Fruit fly (Drosophila melanogaster) whole organism, prepupa: Measurements from ENCODE around the gene Spase12.

Source experiments
- Blimp-1 ChIP-seq: fragments of 200-800 bp; sonication (Bioruptor generic); optimal IDR thresholded peaks from 3 replicates; lab custom pipeline; 2017; ENCODE audit warnings: missing biosample characterization, missing genetic modification characterization, mild to moderate bottlenecking, moderate library complexity, missing genetic modification reagents
- CG10631 ChIP-seq: fragments of 200-800 bp; sonication (Bioruptor generic); optimal IDR thresholded peaks from 2 replicates; lab custom pipeline; 2016; ENCODE audit warnings: missing biosample characterization, missing genetic modification characterization
- CG10669 ChIP-seq: fragments of 200-800 bp; sonication (Bioruptor generic); optimal IDR thresholded peaks from 3 replicates; lab custom pipeline; 2018; ENCODE audit warnings: missing biosample characterization, mild to moderate bottlenecking, missing genetic modification characterization, moderate library complexity
- CG11762 ChIP-seq: fragments of 200-800 bp; sonication (Bioruptor generic); optimal IDR thresholded peaks from 3 replicates; lab custom pipeline; 2016; ENCODE audit warnings: missing biosample characterization, missing genetic modification characterization; ENCODE audit not compliant: insufficient read depth
- CG11902 ChIP-seq: fragments of 200-800 bp; sonication (Bioruptor generic); optimal IDR thresholded peaks from 3 replicates; lab custom pipeline; 2016; ENCODE audit warnings: missing biosample characterization, missing genetic modification characterization
- CG15336 ChIP-seq: fragments of 200-800 bp; sonication (Bioruptor generic); IDR thresholded peaks from 2 replicates; pipeline ENCODE4 v1.3.6; 2022; ENCODE audit warnings: missing biosample characterization, missing genetic modification characterization
- CG16779 ChIP-seq: fragments of 200-800 bp; sonication (Bioruptor generic); optimal IDR thresholded peaks from 3 replicates; lab custom pipeline; 2017; ENCODE audit warnings: missing biosample characterization, mild to moderate bottlenecking, missing genetic modification characterization
- CG31627 ChIP-seq: fragments of 200-800 bp; sonication (Bioruptor generic); optimal IDR thresholded peaks from 3 replicates; lab custom pipeline; 2016; ENCODE audit warnings: missing biosample characterization, missing genetic modification characterization
- CG32006 ChIP-seq: fragments of 200-800 bp; sonication (Bioruptor generic); optimal IDR thresholded peaks from 3 replicates; lab custom pipeline; 2017; ENCODE audit warnings: missing biosample characterization, mild to moderate bottlenecking, missing genetic modification characterization
- CG3919 ChIP-seq: fragments of 200-800 bp; sonication (Bioruptor generic); optimal IDR thresholded peaks from 3 replicates; lab custom pipeline; 2016; ENCODE audit warnings: missing biosample characterization, missing genetic modification characterization
- CG4318 ChIP-seq: fragments of 200-800 bp; sonication (Bioruptor generic); optimal IDR thresholded peaks from 3 replicates; lab custom pipeline; 2017; ENCODE audit warnings: missing biosample characterization, mild to moderate bottlenecking, missing genetic modification characterization
- CG6163 ChIP-seq: fragments of 200-800 bp; sonication (Bioruptor generic); IDR thresholded peaks from 3 replicates; pipeline ENCODE4 v1.3.6; 2022; ENCODE audit warnings: missing biosample characterization, missing genetic modification characterization
- CG6276 ChIP-seq: fragments of 200-800 bp; sonication (Bioruptor generic); optimal IDR thresholded peaks from 2 replicates; lab custom pipeline; 2017; ENCODE audit warnings: missing biosample characterization, mild to moderate bottlenecking, missing genetic modification characterization
- CG6792 ChIP-seq: fragments of 200-800 bp; sonication (Bioruptor generic); optimal IDR thresholded peaks from 3 replicates; lab custom pipeline; 2016; ENCODE audit warnings: missing biosample characterization, missing genetic modification characterization
- CG6808 ChIP-seq: fragments of 200-800 bp; sonication (Bioruptor generic); optimal IDR thresholded peaks from 3 replicates; lab custom pipeline; 2017; ENCODE audit warnings: missing biosample characterization, missing genetic modification characterization, mild to moderate bottlenecking, moderate library complexity, missing genetic modification reagents
- CG8119 ChIP-seq: fragments of 200-800 bp; sonication (Bioruptor generic); IDR thresholded peaks from 3 replicates; pipeline ENCODE4 v1.3.6; 2022; ENCODE audit warnings: missing biosample characterization, missing genetic modification characterization
- CG8319 ChIP-seq: fragments of 200-800 bp; sonication (Bioruptor generic); optimal IDR thresholded peaks from 3 replicates; lab custom pipeline; 2016; ENCODE audit warnings: missing biosample characterization, missing genetic modification characterization
- CG8632 ChIP-seq: fragments of 200-800 bp; sonication (Bioruptor generic); optimal IDR thresholded peaks from 3 replicates; lab custom pipeline; 2016; ENCODE audit warnings: missing biosample characterization, missing genetic modification characterization
- CG9139 ChIP-seq: fragments of 200-800 bp; sonication (Bioruptor generic); optimal IDR thresholded peaks from 3 replicates; lab custom pipeline; 2017; ENCODE audit warnings: missing biosample characterization, mild to moderate bottlenecking, missing genetic modification characterization
- Eip78C ChIP-seq: fragments of 200-800 bp; sonication (Bioruptor generic); peaks from one replicate; lab custom pipeline; 2016; ENCODE audit warnings: missing biosample characterization, missing genetic modification characterization
- Eip93F ChIP-seq: fragments of 200-800 bp; sonication (Bioruptor generic); optimal IDR thresholded peaks from 2 replicates; lab custom pipeline; 2016; ENCODE audit warnings: missing biosample characterization, mild to moderate bottlenecking, missing genetic modification characterization
- Ets21C ChIP-seq: fragments of 200-800 bp; sonication (Bioruptor generic); optimal IDR thresholded peaks from 3 replicates; lab custom pipeline; 2016; ENCODE audit warnings: missing biosample characterization, missing genetic modification characterization
- Ets96B ChIP-seq: fragments of 200-800 bp; optimal IDR thresholded peaks from 2 replicates; lab custom pipeline; 2019; ENCODE audit warnings: missing biosample characterization, mild to moderate bottlenecking, missing genetic modification characterization, moderate library complexity
- Gug ChIP-seq: fragments of 200-800 bp; sonication (Bioruptor generic); IDR thresholded peaks from 2 replicates; pipeline ENCODE4 v1.3.6; 2022; ENCODE audit warnings: missing biosample characterization, missing genetic modification characterization
- Hr38 ChIP-seq: sonication (Bioruptor generic); optimal IDR thresholded peaks from 2 replicates; lab custom pipeline; 2016; ENCODE audit warnings: missing biosample characterization, missing genetic modification characterization
- Hr39 ChIP-seq: fragments of 200-800 bp; sonication (Bioruptor generic); optimal IDR thresholded peaks from 2 replicates; lab custom pipeline; 2016; ENCODE audit warnings: missing biosample characterization, missing genetic modification characterization
- Hr4 ChIP-seq: fragments of 200-800 bp; sonication (Bioruptor generic); optimal IDR thresholded peaks from 3 replicates; lab custom pipeline; 2016; ENCODE audit warnings: missing biosample characterization, missing genetic modification characterization
- Lpt ChIP-seq: fragments of 200-800 bp; sonication (Bioruptor generic); optimal IDR thresholded peaks from 3 replicates; lab custom pipeline; 2016; ENCODE audit warnings: missing biosample characterization, missing genetic modification characterization
- Met ChIP-seq: fragments of 200-800 bp; sonication (Bioruptor generic); optimal IDR thresholded peaks from 3 replicates; lab custom pipeline; 2016; ENCODE audit warnings: missing biosample characterization, missing genetic modification characterization
- OdsH ChIP-seq: fragments of 200-800 bp; sonication (Bioruptor generic); optimal IDR thresholded peaks from 3 replicates; lab custom pipeline; 2016; ENCODE audit warnings: missing biosample characterization, missing genetic modification characterization
- Smox ChIP-seq: fragments of 200-800 bp; sonication (Bioruptor generic); optimal IDR thresholded peaks from 3 replicates; lab custom pipeline; 2016; ENCODE audit warnings: missing biosample characterization, missing genetic modification characterization
- Sox102F ChIP-seq: fragments of 200-800 bp; sonication (Bioruptor generic); optimal IDR thresholded peaks from 2 replicates; lab custom pipeline; 2016; ENCODE audit warnings: missing biosample characterization, mild to moderate bottlenecking, missing genetic modification characterization
- Sox14 ChIP-seq: fragments of 200-800 bp; sonication (Bioruptor generic); optimal IDR thresholded peaks from 3 replicates; lab custom pipeline; 2016; ENCODE audit warnings: missing biosample characterization, missing genetic modification characterization
- Sox15 ChIP-seq: fragments of 200-800 bp; sonication (Bioruptor generic); optimal IDR thresholded peaks from 3 replicates; lab custom pipeline; 2016; ENCODE audit warnings: missing biosample characterization, missing genetic modification characterization
- dac ChIP-seq: fragments of 200-800 bp; sonication (Bioruptor generic); optimal IDR thresholded peaks from 2 replicates; lab custom pipeline; 2017; ENCODE audit warnings: missing biosample characterization, mild to moderate bottlenecking, missing genetic modification characterization
- dsx ChIP-seq: fragments of 200-800 bp; optimal IDR thresholded peaks from 3 replicates; lab custom pipeline; 2019; ENCODE audit warnings: missing biosample characterization, mild to moderate bottlenecking, missing genetic modification characterization, moderate library complexity; ENCODE audit not compliant: poor library complexity, severe bottlenecking
- eg ChIP-seq: fragments of 200-800 bp; sonication (Bioruptor generic); IDR thresholded peaks from 3 replicates; pipeline ENCODE4 v1.3.6; 2022; ENCODE audit warnings: missing biosample characterization, missing genetic modification characterization
- esn ChIP-seq: fragments of 200-800 bp; sonication (Bioruptor generic); optimal IDR thresholded peaks from 2 replicates; lab custom pipeline; 2016; ENCODE audit warnings: missing biosample characterization, mild to moderate bottlenecking, missing genetic modification characterization, moderate library complexity
- fd59A ChIP-seq: fragments of 200-800 bp; sonication (Bioruptor generic); optimal IDR thresholded peaks from 2 replicates; lab custom pipeline; 2017; ENCODE audit warnings: missing biosample characterization, mild to moderate bottlenecking, missing genetic modification characterization, missing genetic modification reagents
- fd85E ChIP-seq: fragments of 200-800 bp; sonication (Bioruptor generic); optimal IDR thresholded peaks from 3 replicates; lab custom pipeline; 2016; ENCODE audit warnings: missing biosample characterization, missing genetic modification characterization
- fkh ChIP-seq: fragments of 200-800 bp; sonication (Bioruptor generic); optimal IDR thresholded peaks from 3 replicates; lab custom pipeline; 2017; ENCODE audit warnings: missing biosample characterization, mild to moderate bottlenecking, missing genetic modification characterization, moderate library complexity
- net ChIP-seq: fragments of 200-800 bp; sonication (Bioruptor generic); optimal IDR thresholded peaks from 3 replicates; lab custom pipeline; 2016; ENCODE audit warnings: missing biosample characterization, missing genetic modification characterization
- pdm3 ChIP-seq: fragments of 200-800 bp; sonication (Bioruptor generic); optimal IDR thresholded peaks from 3 replicates; lab custom pipeline; 2016; ENCODE audit warnings: missing biosample characterization, missing genetic modification characterization
- salr ChIP-seq, 2 experiments: fragments of 200-800 bp; sonication (Bioruptor generic); optimal IDR thresholded peaks; 3 replicates each; lab custom pipeline; 2016 to 2018; ENCODE audit warnings: missing biosample characterization in 2 of 2, missing genetic modification characterization in 2 of 2, mild to moderate bottlenecking in 1 of 2
- spab ChIP-seq: fragments of 200-800 bp; sonication (Bioruptor generic); optimal IDR thresholded peaks from 2 replicates; lab custom pipeline; 2017; ENCODE audit warnings: missing biosample characterization, mild to moderate bottlenecking, missing genetic modification characterization, missing genetic modification reagents
- ss ChIP-seq, 2 experiments: fragments of 200-800 bp; sonication (Bioruptor generic); optimal IDR thresholded peaks; 2 replicates in 1 of 2; 3 replicates in 1 of 2; lab custom pipeline; 2017 to 2018; ENCODE audit warnings: mild to moderate bottlenecking in 2 of 2, missing biosample characterization in 2 of 2, missing genetic modification characterization in 2 of 2, moderate library complexity in 1 of 2
- svp ChIP-seq: fragments of 200-800 bp; sonication (Bioruptor generic); peaks from one replicate; lab custom pipeline; 2016; ENCODE audit warnings: missing biosample characterization, missing genetic modification characterization
- topi ChIP-seq: fragments of 200-800 bp; sonication (Bioruptor generic); optimal IDR thresholded peaks from 3 replicates; lab custom pipeline; 2016; ENCODE audit warnings: missing biosample characterization, missing genetic modification characterization
- vri ChIP-seq: fragments of 200-800 bp; sonication (Bioruptor generic); optimal IDR thresholded peaks from 3 replicates; lab custom pipeline; 2016; ENCODE audit warnings: missing biosample characterization, mild to moderate bottlenecking, missing genetic modification characterization

Gene Spase12

dm6 chr3R:29490912-29491311 lies at the start of gene Spase12:
TSS of gene Spase12 (minus strand) at chr3R:29491150.
- TF ChIP-seq spab (GFP tag; lab: Kevin White, UChicago) = no peak
- TF ChIP-seq Sox15 = no peak

- TF ChIP-seq ss (GFP tag; optimal IDR thresholded peaks at IDR 0.05; lab: Kevin White, UChicago) = no peak
- peak; percentile 90 for TF ChIP-seq svp (GFP tag; lab: Kevin White, UChicago)
- TF ChIP-seq topi (GFP tag; lab: Kevin White, UChicago) = peak; percentile 74
- peak; percentile 63 for TF ChIP-seq CG31627 (GFP tag; lab: Kevin White, UChicago)
- TF ChIP-seq CG6792 (GFP tag; lab: Kevin White, UChicago) = peak; percentile 53
- TF ChIP-seq Blimp-1 (GFP tag; lab: Kevin White, UChicago) = peak; percentile 22
- no peak for TF ChIP-seq fd85E
- TF ChIP-seq spab (GFP tag; lab: Kevin White, UChicago) = peak; percentile 38
- peak; percentile 19 for TF ChIP-seq net (GFP tag; lab: Kevin White, UChicago)
- peak; percentile 0 for TF ChIP-seq CG6276 (GFP tag; lab: Kevin White, UChicago)
- peak; percentile 77 for TF ChIP-seq esn (GFP tag; lab: Kevin White, UChicago)
- peak; percentile 32 for TF ChIP-seq CG8319 (GFP tag; lab: Kevin White, UChicago)
- TF ChIP-seq Sox15 = no peak
- TF ChIP-seq CG10669 (GFP tag; lab: Kevin White, UChicago) = peak; percentile 34
- TF ChIP-seq fd59A = no peak
- TF ChIP-seq Eip93F (GFP tag; lab: Kevin White, UChicago) = no peak
- TF ChIP-seq Hr38 (GFP tag; lab: Kevin White, UChicago) = no peak
- no peak for TF ChIP-seq salr (GFP tag; optimal IDR thresholded peaks at IDR 0.05; lab: Kevin White, UChicago)
- peak; percentile 65 for TF ChIP-seq pdm3
- no peak for TF ChIP-seq Gug (GFP tag; lab: Robert Waterston, UW)
- TF ChIP-seq Eip78C (GFP tag; lab: Kevin White, UChicago) = peak; percentile 88
- TF ChIP-seq CG16779 (tag; lab: Kevin White, UChicago) = no peak
- peak; percentile 49 for TF ChIP-seq CG10631 (GFP tag; lab: Kevin White, UChicago)
- peak; percentile 66 for TF ChIP-seq Hr39 (GFP tag; lab: Kevin White, UChicago)
- no peak for TF ChIP-seq dsx (GFP tag; lab: Kevin White, UChicago)
- TF ChIP-seq Sox102F = peak; percentile 68
- peak; percentile 17 for TF ChIP-seq CG11762 (GFP tag; lab: Kevin White, UChicago)
- peak; percentile 56 for TF ChIP-seq Ets96B (tag; lab: Kevin White, UChicago)
- TF ChIP-seq fkh (GFP tag; lab: Kevin White, UChicago) = no peak
- TF ChIP-seq CG8632 (GFP tag; lab: Kevin White, UChicago) = peak; percentile 12
- TF ChIP-seq Hr4 (GFP tag; lab: Kevin White, UChicago) = peak; percentile 17
- peak; percentile 44 for TF ChIP-seq CG11902 (GFP tag; lab: Kevin White, UChicago)
- TF ChIP-seq Ets21C (GFP tag; lab: Kevin White, UChicago) = peak; percentile 50
- TF ChIP-seq CG3919 (GFP tag; lab: Kevin White, UChicago) = peak; percentile 72
- peak; percentile 79; the same call in 2 of the 3 replicates for TF ChIP-seq CG6163 (GFP tag; lab: Robert Waterston, UW)
- TF ChIP-seq Lpt (GFP tag; lab: Kevin White, UChicago) = no peak
- no peak for TF ChIP-seq CG9139 (GFP tag; lab: Kevin White, UChicago)
- TF ChIP-seq CG4318 (GFP tag; lab: Kevin White, UChicago) = no peak
- peak; percentile 64 for TF ChIP-seq Sox14 (GFP tag; lab: Kevin White, UChicago)
- TF ChIP-seq vri (GFP tag; lab: Kevin White, UChicago) = peak; percentile 52
- 0 out of 3 replicates have a peak, but pooled peaks have one; percentile 33 for TF ChIP-seq eg (GFP tag; lab: Robert Waterston, UW)
- no peak for TF ChIP-seq dac (GFP tag; lab: Kevin White, UChicago)
- TF ChIP-seq CG6808 (GFP tag; lab: Kevin White, UChicago) = peak; percentile 26
- peak; percentile 74 for TF ChIP-seq Smox (GFP tag; lab: Kevin White, UChicago)
- TF ChIP-seq CG32006 (GFP tag; lab: Kevin White, UChicago) = peak; percentile 41
- peak; percentile 40; the same call in 1 of the 2 replicates for TF ChIP-seq CG15336 (GFP tag; lab: Robert Waterston, UW)
- 0 out of 3 replicates have a peak, but pooled peaks have one; percentile 43 for TF ChIP-seq CG8119 (GFP tag; lab: Robert Waterston, UW)
- peak; percentile 55 for TF ChIP-seq OdsH (GFP tag; lab: Kevin White, UChicago)
- peak; percentile 75 for TF ChIP-seq Met (GFP tag; lab: Kevin White, UChicago)
Observed at dm6 chr3R:29538436-29538835, 47.5 kb upstream of the Spase12 start.
